Fruit fly (Drosophila melanogaster) whole organism, embryonic: ENCODE data around the gene srl.

Experiments
- Awh ChIP-seq: fragments of 200-800 bp; sonication (Bioruptor generic); IDR thresholded peaks from 2 replicates; pipeline ENCODE4, ENCODE4 v1.3.6; 2022; ENCODE audit warnings: missing biosample characterization, missing genetic modification characterization
- Bteb2 ChIP-seq: fragments of 200-800 bp; sonication (Bioruptor generic); optimal IDR thresholded peaks from 2 replicates; lab custom pipeline; 2016; ENCODE audit warnings: missing biosample characterization, missing genetic modification characterization
- CG10431 ChIP-seq: fragments of 200-800 bp; sonication (Bioruptor generic); optimal IDR thresholded peaks from 3 replicates; lab custom pipeline; 2018; ENCODE audit warnings: missing biosample characterization, mild to moderate bottlenecking, missing genetic modification characterization
- CG12104 ChIP-seq: fragments of 200-800 bp; sonication (Bioruptor generic); optimal IDR thresholded peaks from 3 replicates; lab custom pipeline; 2016; ENCODE audit warnings: missing biosample characterization, missing genetic modification characterization
- CG12155 ChIP-seq: fragments of 200-800 bp; sonication (Bioruptor generic); optimal IDR thresholded peaks from 3 replicates; lab custom pipeline; 2016; ENCODE audit warnings: missing biosample characterization, missing genetic modification characterization
- CG16863 ChIP-seq: fragments of 200-800 bp; sonication (Bioruptor generic); optimal IDR thresholded peaks from 3 replicates; lab custom pipeline; 2016; ENCODE audit warnings: missing biosample characterization, missing genetic modification characterization
- CG1792 ChIP-seq: fragments of 200-800 bp; sonication (Bioruptor generic); optimal IDR thresholded peaks from 2 replicates; lab custom pipeline; 2016; ENCODE audit warnings: missing biosample characterization, missing genetic modification characterization
- CG18476 ChIP-seq: fragments of 200-800 bp; sonication (Bioruptor generic); optimal IDR thresholded peaks from 2 replicates; lab custom pipeline; 2016; ENCODE audit warnings: missing biosample characterization, mild to moderate bottlenecking, missing genetic modification characterization
- CG2712 ChIP-seq: fragments of 200-800 bp; optimal IDR thresholded peaks from 3 replicates; lab custom pipeline; 2019; ENCODE audit warnings: missing biosample characterization, mild to moderate bottlenecking, missing genetic modification characterization, moderate library complexity
- CG2889 ChIP-seq: fragments of 200-800 bp; sonication (Bioruptor generic); IDR thresholded peaks from 3 replicates; pipeline ENCODE4 v1.3.6; 2022; ENCODE audit warnings: missing biosample characterization, missing genetic modification characterization
- CG3065 ChIP-seq: fragments of 200-800 bp; sonication (Bioruptor generic); optimal IDR thresholded peaks from 2 replicates; lab custom pipeline; 2016; ENCODE audit warnings: missing biosample characterization, missing genetic modification characterization
- CG34422 ChIP-seq: fragments of 200-800 bp; sonication (Bioruptor generic); IDR thresholded peaks from 3 replicates; pipeline ENCODE4 v1.3.6; 2022; ENCODE audit warnings: missing biosample characterization, missing genetic modification characterization
- CG4854 ChIP-seq: fragments of 200-800 bp; sonication (Bioruptor generic); optimal IDR thresholded peaks from 2 replicates; lab custom pipeline; 2016; ENCODE audit warnings: missing biosample characterization, missing genetic modification characterization, inconsistent platforms
- CG5180 ChIP-seq: fragments of 200-800 bp; sonication (Bioruptor generic); optimal IDR thresholded peaks from 3 replicates; lab custom pipeline; 2017; ENCODE audit warnings: missing biosample characterization, missing genetic modification characterization, mild to moderate bottlenecking, moderate library complexity, missing genetic modification reagents
- CG9727 ChIP-seq: fragments of 200-800 bp; sonication (Bioruptor generic); optimal IDR thresholded peaks from 3 replicates; lab custom pipeline; 2017; ENCODE audit warnings: missing biosample characterization, mild to moderate bottlenecking, missing genetic modification characterization
- Dbx ChIP-seq: fragments of 200-800 bp; sonication (Bioruptor generic); IDR thresholded peaks from 3 replicates; pipeline ENCODE4 v1.3.6; 2022; ENCODE audit warnings: missing biosample characterization, missing genetic modification characterization
- Deaf1 ChIP-seq: fragments of 200-800 bp; optimal IDR thresholded peaks from 3 replicates; lab custom pipeline; 2019; ENCODE audit warnings: missing biosample characterization, mild to moderate bottlenecking, missing genetic modification characterization, moderate library complexity
- Dp ChIP-seq: fragments of 200-800 bp; sonication (Bioruptor generic); optimal IDR thresholded peaks from 2 replicates; lab custom pipeline; 2018; ENCODE audit warnings: missing biosample characterization, mild to moderate bottlenecking, missing genetic modification characterization, moderate library complexity
- Dref ChIP-seq: fragments of 200-800 bp; sonication (Bioruptor generic); IDR thresholded peaks from 2 replicates; pipeline ENCODE4 v1.3.6; 2022; ENCODE audit warnings: missing biosample characterization, missing genetic modification characterization
- E2f2 ChIP-seq: fragments of 200-800 bp; sonication (Bioruptor generic); IDR thresholded peaks from 2 replicates; pipeline ENCODE4 v1.3.6; 2022; ENCODE audit warnings: missing biosample characterization, missing genetic modification characterization
- Fer3 ChIP-seq: fragments of 200-800 bp; sonication (Bioruptor generic); optimal IDR thresholded peaks from 2 replicates; lab custom pipeline; 2018; ENCODE audit warnings: missing biosample characterization, mild to moderate bottlenecking, missing genetic modification characterization, moderate library complexity
- Gug ChIP-seq: fragments of 200-800 bp; sonication (Bioruptor generic); IDR thresholded peaks from 4 replicates; pipeline ENCODE4 v1.3.6; 2022; ENCODE audit warnings: missing biosample characterization, missing genetic modification characterization
- Lim3 ChIP-seq: fragments of 200-800 bp; sonication (Bioruptor generic); IDR thresholded peaks from 2 replicates; pipeline ENCODE4 v1.3.6; 2022; ENCODE audit warnings: missing biosample characterization, missing genetic modification characterization
- MBD-R2 ChIP-seq: fragments of 200-800 bp; sonication (Bioruptor generic); IDR thresholded peaks from 2 replicates; pipeline ENCODE4 v1.3.6; 2022; ENCODE audit warnings: missing biosample characterization, missing genetic modification characterization
- Med ChIP-seq: fragments of 200-800 bp; sonication (Bioruptor generic); peaks from one replicate; lab custom pipeline; 2016; ENCODE audit warnings: missing biosample characterization, missing genetic modification characterization, mild to moderate bottlenecking, inconsistent platforms, moderate library complexity
- NFAT ChIP-seq: fragments of 200-800 bp; sonication (Bioruptor generic); IDR thresholded peaks from 2 replicates; pipeline ENCODE4 v1.3.6; 2022; ENCODE audit warnings: missing biosample characterization, missing genetic modification characterization
- Opbp ChIP-seq: fragments of 200-800 bp; sonication (Bioruptor generic); IDR thresholded peaks from 3 replicates; pipeline ENCODE4 v1.3.6; 2022; ENCODE audit warnings: missing biosample characterization, missing genetic modification characterization; ENCODE audit not compliant: partially characterized antibody
- Pdp1 ChIP-seq, 2 experiments: fragments of 200-800 bp; sonication (Bioruptor generic); optimal IDR thresholded peaks; 3 replicates each; lab custom pipeline; 2016; ENCODE audit warnings: missing biosample characterization in 2 of 2, missing genetic modification characterization in 2 of 2, mild to moderate bottlenecking in 1 of 2, moderate library complexity in 1 of 2
- Poxn ChIP-seq: fragments of 200-800 bp; sonication (Bioruptor generic); IDR thresholded peaks from 2 replicates; pipeline ENCODE4 v1.3.6; 2022; ENCODE audit warnings: missing biosample characterization, missing genetic modification characterization
- Taf1 ChIP-seq: fragments of 200-800 bp; sonication (Bioruptor generic); IDR thresholded peaks from 2 replicates; pipeline ENCODE4 v1.3.6; 2022; ENCODE audit warnings: missing biosample characterization, missing genetic modification characterization
- crc ChIP-seq: fragments of 200-800 bp; sonication (Bioruptor generic); optimal IDR thresholded peaks from 2 replicates; lab custom pipeline; 2016; ENCODE audit warnings: missing biosample characterization, missing genetic modification characterization
- crp ChIP-seq, 2 experiments: fragments of 200-800 bp; sonication (Bioruptor generic); optimal IDR thresholded peaks; 2 replicates in 1 of 2; 3 replicates in 1 of 2; lab custom pipeline; 2017; ENCODE audit warnings: missing biosample characterization in 2 of 2, missing genetic modification characterization in 2 of 2, mild to moderate bottlenecking in 1 of 2, moderate library complexity in 1 of 2
- cwo ChIP-seq: fragments of 200-800 bp; sonication (Bioruptor generic); optimal IDR thresholded peaks from 3 replicates; lab custom pipeline; 2017; ENCODE audit warnings: missing biosample characterization, missing genetic modification characterization, mild to moderate bottlenecking, moderate library complexity, missing genetic modification reagents
- fd64A ChIP-seq: fragments of 200-800 bp; sonication (Bioruptor generic); optimal IDR thresholded peaks from 3 replicates; lab custom pipeline; 2018; ENCODE audit warnings: missing biosample characterization, mild to moderate bottlenecking, missing genetic modification characterization
- fd96Cb ChIP-seq: fragments of 200-800 bp; sonication (Bioruptor generic); optimal IDR thresholded peaks from 2 replicates; lab custom pipeline; 2018; ENCODE audit warnings: missing biosample characterization, mild to moderate bottlenecking, missing genetic modification characterization, moderate library complexity
- gem ChIP-seq: fragments of 200-800 bp; sonication (Bioruptor generic); optimal IDR thresholded peaks from 2 replicates; lab custom pipeline; 2019; ENCODE audit warnings: missing biosample characterization, mild to moderate bottlenecking, missing genetic modification characterization, moderate library complexity
- gsb-n ChIP-seq: fragments of 200-800 bp; sonication (Bioruptor generic); optimal IDR thresholded peaks from 3 replicates; lab custom pipeline; 2018; ENCODE audit warnings: missing biosample characterization, mild to moderate bottlenecking, missing genetic modification characterization
- ham ChIP-seq: fragments of 200-800 bp; sonication (Bioruptor generic); IDR thresholded peaks from 2 replicates; pipeline ENCODE4 v1.3.6; 2022; ENCODE audit warnings: missing biosample characterization, missing genetic modification characterization
- inv ChIP-seq: fragments of 200-800 bp; sonication (Bioruptor generic); IDR thresholded peaks from 2 replicates; pipeline ENCODE4 v1.3.6; 2022; ENCODE audit warnings: missing biosample characterization, missing genetic modification characterization; ENCODE audit not compliant: partially characterized antibody
- kay ChIP-seq: fragments of 200-800 bp; sonication (Bioruptor generic); optimal IDR thresholded peaks from 2 replicates; lab custom pipeline; 2016; ENCODE audit warnings: missing biosample characterization, missing genetic modification characterization
- mam ChIP-seq: fragments of 200-800 bp; sonication (Bioruptor generic); optimal IDR thresholded peaks from 3 replicates; lab custom pipeline; 2016; ENCODE audit warnings: missing biosample characterization, missing genetic modification characterization
- p53 ChIP-seq: fragments of 200-800 bp; sonication (Bioruptor generic); optimal IDR thresholded peaks from 2 replicates; lab custom pipeline; 2016; ENCODE audit warnings: missing biosample characterization, missing genetic modification characterization
- pho ChIP-seq: fragments of 200-800 bp; sonication (Bioruptor generic); optimal IDR thresholded peaks from 2 replicates; lab custom pipeline; 2016; ENCODE audit warnings: missing biosample characterization, missing genetic modification characterization
- prd ChIP-seq, 3 experiments: fragments of >200 bp in 2 of 3; fragments of 200-800 bp in 1 of 3; sonication (Bioruptor generic) in 1 of 3; optimal IDR thresholded peaks in 2 of 3; IDR thresholded peaks in 1 of 3; 2 replicates in 2 of 3; 3 replicates in 1 of 3; pipeline versions ENCODE4 v1.3.6 to Lab custom; 2017 to 2022; ENCODE audit warnings: missing biosample characterization in 1 of 3, missing genetic modification characterization in 1 of 3
- repo ChIP-seq: fragments of 200-800 bp; sonication (Bioruptor generic); optimal IDR thresholded peaks from 2 replicates; lab custom pipeline; 2016; ENCODE audit warnings: missing biosample characterization, missing genetic modification characterization
- rib ChIP-seq: fragments of 200-800 bp; sonication (Bioruptor generic); IDR thresholded peaks from 2 replicates; pipeline ENCODE4 v1.3.6; 2022; ENCODE audit warnings: missing biosample characterization, missing genetic modification characterization
- row ChIP-seq: fragments of 200-800 bp; sonication (Bioruptor generic); IDR thresholded peaks from 3 replicates; pipeline ENCODE4 v1.3.6; 2022; ENCODE audit warnings: missing biosample characterization, missing genetic modification characterization
- salm ChIP-seq: fragments of 200-800 bp; sonication (Bioruptor generic); optimal IDR thresholded peaks from 2 replicates; lab custom pipeline; 2018; ENCODE audit warnings: missing biosample characterization, mild to moderate bottlenecking, missing genetic modification characterization
- sob ChIP-seq: fragments of 200-800 bp; sonication (Bioruptor generic); IDR thresholded peaks from 2 replicates; pipeline ENCODE4 v1.3.6; 2022; ENCODE audit warnings: missing biosample characterization, missing genetic modification characterization

The srl gene

dm6 chr3R:4390133-4390532 lies 39.0 kb downstream of the srl start, which contains the start of gene CG14646 (continued):
- TF ChIP-seq Dp (GFP tag; lab: Kevin White, UChicago), result peak; percentile 93
- peak; percentile 83 for TF ChIP-seq Dref (GFP tag; lab: Robert Waterston, UW)
- no peak for TF ChIP-seq p53 (GFP tag; lab: Kevin White, UChicago)
- TF ChIP-seq Lim3 (GFP tag; lab: Robert Waterston, UW), result no peak
- peak; percentile 65 for TF ChIP-seq inv (GFP tag; lab: Robert Waterston, UW)
- TF ChIP-seq MBD-R2 (GFP tag; lab: Robert Waterston, UW), result peak; percentile 64; the same call in 1 of the 2 replicates
- TF ChIP-seq, all 482 proteins: peak for 58

- peak; percentile 37 for TF ChIP-seq mam (GFP tag; lab: Kevin White, UChicago)
- no peak for TF ChIP-seq fd64A (GFP tag; lab: Kevin White, UChicago)
- no peak for TF ChIP-seq Deaf1 (tag; lab: Kevin White, UChicago)
- no peak for TF ChIP-seq gem (tag; lab: Kevin White, UChicago)
- TF ChIP-seq Bteb2 (GFP tag; lab: Kevin White, UChicago), result no peak
- TF ChIP-seq CG3065 (GFP tag; lab: Kevin White, UChicago), result peak; percentile 5
- no peak for TF ChIP-seq CG1792 (GFP tag; lab: Kevin White, UChicago)
- no peak for TF ChIP-seq CG16863 (GFP tag; lab: Kevin White, UChicago)
- peak; percentile 56 for TF ChIP-seq CG2712 (tag; lab: Kevin White, UChicago)
- TF ChIP-seq prd (optimal IDR thresholded peaks at IDR 0.05; lab: Kevin White, UChicago), result no peak
- TF ChIP-seq prd (GFP tag; IDR thresholded peaks at IDR 0.05; lab: Robert Waterston, UW), result peak; percentile 41; the same call in 2 of the 3 replicates
- no peak for TF ChIP-seq CG12104 (GFP tag; lab: Kevin White, UChicago)
- no peak for TF ChIP-seq NFAT
- TF ChIP-seq CG9727 (GFP tag; lab: Kevin White, UChicago), result no peak
- no peak for TF ChIP-seq Opbp (GFP tag; lab: Robert Waterston, UW)
- TF ChIP-seq ham, result no peak
- peak; percentile 24 to 87 for TF ChIP-seq Pdp1 (GFP tag; optimal IDR thresholded peaks at IDR 0.05; lab: Kevin White, UChicago)
- peak; percentile 37; the same call in 1 of the 3 replicates for TF ChIP-seq Dbx (GFP tag; lab: Robert Waterston, UW)
- no peak for TF ChIP-seq CG34422
- TF ChIP-seq CG4854, result no peak
- TF ChIP-seq repo (GFP tag; lab: Kevin White, UChicago), result peak; percentile 36
- peak in 1 of 2 experiments; percentile 12 for TF ChIP-seq crp (GFP tag; optimal IDR thresholded peaks at IDR 0.05; lab: Kevin White, UChicago)
- no peak for TF ChIP-seq CG5180 (GFP tag; lab: Kevin White, UChicago)
- peak; percentile 85 for TF ChIP-seq row (GFP tag; lab: Robert Waterston, UW)
- no peak for TF ChIP-seq Gug (GFP tag; lab: Robert Waterston, UW)
- TF ChIP-seq fd96Cb (tag; lab: Kevin White, UChicago), result no peak
- TF ChIP-seq inv (GFP tag; lab: Robert Waterston, UW), result no peak
- peak; percentile 36 for TF ChIP-seq kay
- TF ChIP-seq Taf1 (GFP tag; lab: Robert Waterston, UW), result no peak
- TF ChIP-seq CG2889 (GFP tag; lab: Robert Waterston, UW), result no peak
- no peak for TF ChIP-seq Fer3
- TF ChIP-seq CG10431, result peak; percentile 91
- peak; percentile 89 for TF ChIP-seq Med (GFP tag; lab: Kevin White, UChicago)
- TF ChIP-seq crc (GFP tag; lab: Kevin White, UChicago), result no peak
- TF ChIP-seq Awh, result no peak
- TF ChIP-seq pho (GFP tag; lab: Kevin White, UChicago), result peak; percentile 15
- no peak for TF ChIP-seq salm (tag; lab: Kevin White, UChicago)
- TF ChIP-seq sob (GFP tag; lab: Robert Waterston, UW), result no peak; the same call in 1 of the 2 replicates
- no peak for TF ChIP-seq cwo
- no peak for TF ChIP-seq Poxn (GFP tag; lab: Robert Waterston, UW)
- TF ChIP-seq E2f2 (GFP tag; lab: Robert Waterston, UW), result peak; percentile 43; the same call in 1 of the 2 replicates
- TF ChIP-seq CG12155 (GFP tag; lab: Kevin White, UChicago), result peak; percentile 36
- TF ChIP-seq CG18476 (GFP tag; lab: Kevin White, UChicago), result no peak
- no peak for TF ChIP-seq rib (GFP tag; lab: Robert Waterston, UW)
- TF ChIP-seq gsb-n (tag; lab: Kevin White, UChicago), result no peak
These were observed 41.6 kb downstream of the srl start, which contains the start of gene tub for dm6 chr3R:4387490-4387889. TSS of gene tub (plus strand) at chr3R:4387742.
